Fruit fly (Drosophila melanogaster): ENCODE data around the gene TyrRS.

TyrRS gene

dm6 chr3L:16380770-16381169 is 38.3 kb downstream of the TyrRS start:
- TF ChIP-seq Hnf4 (GFP tag; optimal IDR thresholded peaks at IDR 0.05) (no peak), OdsH (GFP tag; optimal IDR thresholded peaks at IDR 0.05) (peak; percentile 36), rgr (GFP tag; optimal IDR thresholded peaks at IDR 0.05) (peak; percentile 46), jim (GFP tag; optimal IDR thresholded peaks at IDR 0.05) (no peak), dl (GFP tag; optimal IDR thresholded peaks at IDR 0.05; ENCODE audit: insufficient read depth in 1 of 2, partially characterized antibody in 2 of 2) (no peak), Vsx2 (GFP tag; optimal IDR thresholded peaks at IDR 0.05; ENCODE audit: partially characterized antibody) (no peak), CG32264 (GFP tag; optimal IDR thresholded peaks at IDR 0.05) (no peak), Dfd (GFP tag; optimal IDR thresholded peaks at IDR 0.05) (no peak), foxo (GFP tag; optimal IDR thresholded peaks at IDR 0.05) (peak in 1 of 2 experiments; percentile 55), usp (GFP tag; optimal IDR thresholded peaks at IDR 0.05) (no peak), br (GFP tag; optimal IDR thresholded peaks at IDR 0.05) (peak; percentile 25), CrebA (GFP tag; optimal IDR thresholded peaks at IDR 0.05; ENCODE audit: borderline replicate concordance) (no peak), CG9705 (GFP tag; optimal IDR thresholded peaks at IDR 0.05) (no peak), sv (GFP tag; optimal IDR thresholded peaks at IDR 0.05) (peak; percentile 51), fru (GFP tag; optimal IDR thresholded peaks at IDR 0.05) (peak; percentile 10), dmrt93B (GFP tag; optimal IDR thresholded peaks at IDR 0.05) (no peak), h (GFP tag; optimal IDR thresholded peaks at IDR 0.05) (peak; percentile 50), ey (GFP tag; optimal IDR thresholded peaks at IDR 0.05) (peak; percentile 43)

DNA sequence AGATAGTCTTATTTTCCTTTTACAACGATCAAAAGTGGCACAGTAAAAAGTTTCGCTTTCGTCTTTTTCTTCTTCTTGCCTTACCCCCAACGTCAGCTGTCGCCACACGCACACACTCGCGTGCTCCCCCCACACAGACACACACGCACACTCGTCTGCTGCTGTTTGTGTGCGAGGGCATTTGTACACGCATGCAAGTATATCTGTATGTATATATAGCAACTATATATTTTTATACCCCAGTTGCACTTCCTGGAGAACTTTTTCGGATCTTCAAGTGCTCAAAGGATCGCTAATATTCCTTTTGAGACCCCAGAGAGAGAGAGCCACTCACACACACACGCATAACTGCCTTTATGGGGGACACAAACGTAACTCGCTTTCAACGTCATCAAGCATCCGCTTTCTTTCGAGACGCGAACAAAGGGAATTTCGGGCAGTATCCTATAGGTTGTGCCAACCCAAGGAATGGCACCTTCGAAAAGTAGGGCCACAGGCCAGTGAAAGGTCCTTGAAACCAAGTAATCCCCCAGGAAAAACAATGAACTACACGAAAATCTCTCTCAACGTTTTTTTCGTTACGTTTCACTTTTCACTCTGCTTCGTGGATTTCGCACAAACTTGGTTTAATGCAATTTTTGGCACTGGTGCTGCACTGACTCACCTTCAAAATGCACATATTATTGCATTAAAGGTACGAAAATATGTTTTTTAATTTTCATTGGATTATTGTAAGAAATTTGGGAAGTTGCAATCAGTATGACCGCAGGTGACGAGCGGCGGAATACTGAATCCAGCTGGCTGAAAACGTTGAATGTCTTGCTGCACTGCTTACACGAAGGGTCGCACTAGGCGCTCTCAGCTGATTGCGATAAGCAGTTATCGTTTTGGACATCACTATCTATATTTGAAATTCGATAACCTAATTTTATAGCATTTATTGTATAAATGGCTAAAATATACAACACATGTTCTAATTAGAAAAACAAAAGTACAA is 41.0 kb downstream of the TyrRS start, which contains the start of gene roq:
Gene roq (minus strand): TSS at position 799 of the 997 bp plus-strand sequence.
- TF ChIP-seq OdsH (GFP tag; optimal IDR thresholded peaks at IDR 0.05) (peak; percentile 19), Sp1 (GFP tag; optimal IDR thresholded peaks at IDR 0.05) (no peak), GATAd (GFP tag; optimal IDR thresholded peaks at IDR 0.05) (no peak), dmrt93B (GFP tag; optimal IDR thresholded peaks at IDR 0.05) (no peak), woc (GFP tag; optimal IDR thresholded peaks at IDR 0.05) (no peak), CG32264 (GFP tag; optimal IDR thresholded peaks at IDR 0.05) (no peak), Hnf4 (GFP tag; optimal IDR thresholded peaks at IDR 0.05) (no peak), Myc (optimal IDR thresholded peaks at IDR 0.05) (no peak), dsf (GFP tag; optimal IDR thresholded peaks at IDR 0.05; ENCODE audit: borderline replicate concordance) (no peak), CrebA (GFP tag; optimal IDR thresholded peaks at IDR 0.05; ENCODE audit: borderline replicate concordance) (peak; percentile 88), ey (GFP tag; optimal IDR thresholded peaks at IDR 0.05) (no peak), brk (GFP tag; optimal IDR thresholded peaks at IDR 0.05) (no peak), lola (GFP tag; optimal IDR thresholded peaks at IDR 0.05) (no peak), psq (GFP tag; optimal IDR thresholded peaks at IDR 0.05) (no peak), jim (GFP tag; optimal IDR thresholded peaks at IDR 0.05) (no peak), usp (GFP tag; optimal IDR thresholded peaks at IDR 0.05) (no peak), Dfd (GFP tag; optimal IDR thresholded peaks at IDR 0.05) (no peak), Jra (GFP tag; optimal IDR thresholded peaks at IDR 0.05) (no peak), Vsx2 (GFP tag; optimal IDR thresholded peaks at IDR 0.05; ENCODE audit: partially characterized antibody) (no peak), dl (GFP tag; optimal IDR thresholded peaks at IDR 0.05; ENCODE audit: insufficient read depth in 1 of 2, partially characterized antibody in 2 of 2) (no peak), br (GFP tag; optimal IDR thresholded peaks at IDR 0.05) (no peak), Rel (GFP tag; optimal IDR thresholded peaks at IDR 0.05) (peak; percentile 18), Rel (tag; optimal IDR thresholded peaks at IDR 0.05) (peak; percentile 6), CG9705 (GFP tag; optimal IDR thresholded peaks at IDR 0.05) (no peak), HLH106 (tag; optimal IDR thresholded peaks at IDR 0.05) (no peak), tai (GFP tag; optimal IDR thresholded peaks at IDR 0.05) (no peak), pan (optimal IDR thresholded peaks at IDR 0.05) (no peak), Hr78 (GFP tag; optimal IDR thresholded peaks at IDR 0.05) (no peak), h (GFP tag; optimal IDR thresholded peaks at IDR 0.05) (peak; percentile 35), Abd-B (GFP tag; optimal IDR thresholded peaks at IDR 0.05) (no peak), Mio (GFP tag; optimal IDR thresholded peaks at IDR 0.05) (no peak), sv (GFP tag; optimal IDR thresholded peaks at IDR 0.05) (no peak), foxo (GFP tag; optimal IDR thresholded peaks at IDR 0.05) (no peak), Hr83 (GFP tag; optimal IDR thresholded peaks at IDR 0.05; ENCODE audit: poor library complexity, severe bottlenecking) (no peak), rgr (GFP tag; optimal IDR thresholded peaks at IDR 0.05) (no peak), Dif (GFP tag; optimal IDR thresholded peaks at IDR 0.05; ENCODE audit: partially characterized antibody) (no peak), sage (GFP tag; optimal IDR thresholded peaks at IDR 0.05) (no peak), N (GFP tag; optimal IDR thresholded peaks at IDR 0.05) (peak; percentile 86), fru (GFP tag; optimal IDR thresholded peaks at IDR 0.05) (no peak)

Data from whole organism, wandering third instar larva.